Worm (Caenorhabditis elegans): ENCODE results near the gene R07E4.5.

DNA sequence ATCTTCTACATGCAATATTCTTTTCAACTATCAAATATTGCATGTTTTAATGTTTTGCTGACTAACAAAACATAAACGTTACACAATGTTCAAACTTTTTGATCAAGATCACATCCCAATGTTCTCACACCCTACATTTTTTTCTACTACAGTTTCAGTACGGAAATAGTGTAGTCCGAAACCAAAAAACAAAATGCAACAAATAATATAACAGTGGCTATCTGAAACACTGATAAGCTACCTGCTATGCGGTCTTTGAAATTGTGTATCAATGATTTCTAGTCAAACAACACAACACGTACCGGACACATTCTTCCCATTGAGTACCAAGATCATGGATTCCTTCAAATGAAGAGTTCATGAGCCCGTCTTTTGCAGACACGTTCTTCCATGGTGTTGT is 11.6 kb downstream of the R07E4.5 start:
- TF ChIP-seq lin-39 (tag; optimal IDR thresholded peaks at IDR 0.05) = no peak
- TF ChIP-seq lsy-2 (tag; optimal IDR thresholded peaks at IDR 0.05) = no peak
- TF ChIP-seq pqm-1 (tag; optimal IDR thresholded peaks at IDR 0.05) = no peak
- TF ChIP-seq dpl-1 (GFP tag; optimal IDR thresholded peaks at IDR 0.05) = no peak
- TF ChIP-seq unc-62 (GFP tag; optimal IDR thresholded peaks at IDR 0.05) = no peak
- TF ChIP-seq jun-1 (tag; optimal IDR thresholded peaks at IDR 0.05) = no peak
- TF ChIP-seq grh-1 (GFP tag; IDR thresholded peaks at IDR 0.05) = no peak
- TF ChIP-seq pag-3 (tag; optimal IDR thresholded peaks at IDR 0.05; ENCODE audit: borderline replicate concordance, insufficient read depth) = no peak
- no peak for TF ChIP-seq fkh-8 (tag; optimal IDR thresholded peaks at IDR 0.05)
- no peak for TF ChIP-seq nhr-84 (tag; optimal IDR thresholded peaks at IDR 0.05)
- no peak for TF ChIP-seq nhr-28 (tag; optimal IDR thresholded peaks at IDR 0.05)
- no peak for TF ChIP-seq elt-3 (tag; optimal IDR thresholded peaks at IDR 0.05)

Data from whole organism, L1 larva.